Worm (Caenorhabditis elegans) whole organism, midembryonic: ENCODE data around the gene T08D10.5.

Source experiments
- T22C8.4 ChIP-seq: fragments of 200-800 bp; sonication (Bioruptor generic); IDR thresholded peaks from 2 replicates; pipeline ENCODE4 v1.3.6; 2022; ENCODE audit warnings: missing genetic modification characterization, missing compliant biosample characterization
- flt-1 ChIP-seq: fragments of 200-800 bp; sonication (Bioruptor generic); IDR thresholded peaks from 2 replicates; pipeline ENCODE4 v1.3.6; 2022; ENCODE audit warnings: missing genetic modification characterization, missing compliant biosample characterization
- klf-2 ChIP-seq: fragments of 200-800 bp; sonication (Bioruptor generic); conservative IDR thresholded peaks from 2 replicates; pipeline ENCODE4 v1.3.6; 2022; ENCODE audit warnings: missing genetic modification reagents, missing genetic modification characterization, missing compliant biosample characterization
- med-1 ChIP-seq: sonication (generic microtip); optimal IDR thresholded peaks from 2 replicates; lab custom pipeline; 2017; ENCODE audit warnings: missing genetic modification characterization, mild to moderate bottlenecking, missing compliant biosample characterization, antibody characterized with exemption, missing genetic modification reagents; ENCODE audit not compliant: insufficient read depth
- tab-1 ChIP-seq: fragments of 200-800 bp; sonication (Bioruptor generic); IDR thresholded peaks from 2 replicates; pipeline ENCODE4 v1.3.6; 2022; ENCODE audit warnings: missing genetic modification characterization, missing compliant biosample characterization
- ztf-23 ChIP-seq: fragments of 200-800 bp; sonication (Bioruptor generic); IDR thresholded peaks from 2 replicates; pipeline ENCODE4 v1.3.6; 2022; ENCODE audit warnings: missing genetic modification reagents, missing genetic modification characterization, missing compliant biosample characterization
- ztf-29 ChIP-seq: fragments of 200-800 bp; sonication (Bioruptor generic); IDR thresholded peaks from 2 replicates; pipeline ENCODE4 v1.3.6; 2022; ENCODE audit warnings: missing genetic modification reagents, missing genetic modification characterization, missing compliant biosample characterization

- TF ChIP-seq T22C8.4 (GFP tag; lab: Robert Waterston, UW) (no peak), ztf-23 (GFP tag; lab: Robert Waterston, UW) (no peak), ztf-29 (GFP tag; lab: Robert Waterston, UW) (no peak), tab-1 (GFP tag; lab: Robert Waterston, UW) (no peak), flt-1 (GFP tag; lab: Robert Waterston, UW) (no peak), klf-2 (GFP tag; lab: Robert Waterston, UW) (no peak), med-1 (GFP tag; lab: Kevin White, UChicago) (no peak)
Measured at ce11 chrX:11967034-11967433, 9.7 kb downstream of the T08D10.5 start.
